Fruit fly (Drosophila melanogaster): ENCODE measurements around the gene CG13318.

DNA sequence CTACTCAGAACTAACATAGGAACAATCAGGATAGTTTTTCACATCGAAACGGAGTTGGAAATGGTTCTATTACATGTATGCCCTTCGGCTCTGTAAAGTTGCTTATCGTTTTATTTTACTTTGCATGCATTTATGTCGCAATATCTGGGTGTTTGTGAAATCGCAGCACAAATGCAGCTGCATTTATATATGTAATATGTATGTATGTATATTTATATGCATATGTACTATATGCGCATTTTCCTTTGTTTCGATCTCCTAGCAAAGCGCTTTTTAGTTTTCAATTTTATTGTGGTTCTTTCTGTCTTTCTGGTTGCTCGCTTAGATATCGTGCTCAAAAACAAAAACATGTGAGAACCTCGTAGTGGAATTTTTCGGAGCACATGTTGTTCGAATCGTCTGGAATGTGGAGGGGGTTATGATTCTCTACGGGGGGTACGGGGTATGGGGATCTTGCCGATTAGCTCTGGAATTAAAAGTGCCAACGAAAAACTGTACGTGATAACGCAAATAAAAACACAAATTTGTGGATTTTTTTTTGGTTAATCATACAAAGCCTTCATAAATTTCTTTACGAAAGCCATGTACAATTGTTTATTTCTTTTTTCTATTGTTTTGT, 41.6 kb upstream of the CG13318 start:
- TF ChIP-seq insv (optimal IDR thresholded peaks at IDR 0.05), result no peak
- TF ChIP-seq h (optimal IDR thresholded peaks at IDR 0.05), result no peak
- TF ChIP-seq psq (optimal IDR thresholded peaks at IDR 0.05), result no peak
